Worm (Caenorhabditis elegans): ENCODE results near the gene fat-2.

The fat-2 gene

ce11 chrIV:13334287-13334686 is 10.6 kb downstream of the fat-2 start (continued):
- peak; percentile 48 for TF ChIP-seq hlh-30 (tag; optimal IDR thresholded peaks at IDR 0.05; ENCODE audit: insufficient read depth)
- TF ChIP-seq nhr-10 (tag; optimal IDR thresholded peaks at IDR 0.05), result no peak
- TF ChIP-seq nhr-76 (tag; optimal IDR thresholded peaks at IDR 0.05), result no peak
- TF ChIP-seq nhr-237 (tag; optimal IDR thresholded peaks at IDR 0.05), result no peak
- TF ChIP-seq zip-2 (tag; optimal IDR thresholded peaks at IDR 0.05), result no peak
- TF ChIP-seq lin-1 (GFP tag; IDR thresholded peaks at IDR 0.05), result no peak
- TF ChIP-seq nhr-41 (GFP tag; IDR thresholded peaks at IDR 0.05), result no peak
- TF ChIP-seq F49E8.2 (tag; optimal IDR thresholded peaks at IDR 0.05; ENCODE audit: borderline replicate concordance), result no peak
- no peak for TF ChIP-seq arid-1 (GFP tag; conservative IDR thresholded peaks at IDR 0.05)
- no peak for TF ChIP-seq nhr-102 (tag; optimal IDR thresholded peaks at IDR 0.05)
- TF ChIP-seq ZK337.2 (GFP tag; IDR thresholded peaks at IDR 0.05), result no peak
- no peak for TF ChIP-seq Y75B8A.6 (GFP tag; IDR thresholded peaks at IDR 0.05)
- TF ChIP-seq ztf-11 (tag; optimal IDR thresholded peaks at IDR 0.05), result no peak
- TF ChIP-seq T26A8.4 (GFP tag; IDR thresholded peaks at IDR 0.05), result peak; percentile 28
- no peak for TF ChIP-seq egl-43 (GFP tag; IDR thresholded peaks at IDR 0.05)
- no peak for TF ChIP-seq unc-39 (tag; optimal IDR thresholded peaks at IDR 0.05)
- no peak for TF ChIP-seq lin-15B (tag; optimal IDR thresholded peaks at IDR 0.05)
- no peak for TF ChIP-seq aha-1 (tag)
- no peak for TF ChIP-seq nhr-11 (tag; optimal IDR thresholded peaks at IDR 0.05)
- TF ChIP-seq nhr-48 (tag; optimal IDR thresholded peaks at IDR 0.05), result no peak
- TF ChIP-seq aly-2 (tag; optimal IDR thresholded peaks at IDR 0.05), result no peak
- TF ChIP-seq ceh-32 (tag; optimal IDR thresholded peaks at IDR 0.05; ENCODE audit: poor library complexity), result no peak
- peak; percentile 16 for TF ChIP-seq hlh-11 (tag; optimal IDR thresholded peaks at IDR 0.05)
- TF ChIP-seq nhr-28 (tag; optimal IDR thresholded peaks at IDR 0.05), result peak; percentile 77
- no peak for TF ChIP-seq ceh-28 (tag; optimal IDR thresholded peaks at IDR 0.05)
- TF ChIP-seq egl-27 (tag; optimal IDR thresholded peaks at IDR 0.05), result no peak
- TF ChIP-seq rbr-2 (tag; optimal IDR thresholded peaks at IDR 0.05), result no peak
- TF ChIP-seq ZK546.5 (tag; optimal IDR thresholded peaks at IDR 0.05), result no peak
- no peak for TF ChIP-seq zfp-2 (tag; optimal IDR thresholded peaks at IDR 0.05)
- TF ChIP-seq hmg-1.1 (GFP tag; IDR thresholded peaks at IDR 0.05), result no peak
- TF ChIP-seq Y105C5A.15 (GFP tag; IDR thresholded peaks at IDR 0.05), result no peak
- TF ChIP-seq mxl-2 (GFP tag; conservative IDR thresholded peaks at IDR 0.05), result no peak
- TF ChIP-seq lin-38 (GFP tag; IDR thresholded peaks at IDR 0.05), result no peak
- no peak for TF ChIP-seq daf-8 (GFP tag; IDR thresholded peaks at IDR 0.05)
- TF ChIP-seq F26F4.8 (GFP tag; conservative IDR thresholded peaks at IDR 0.05), result no peak
- no peak for TF ChIP-seq mxl-3 (GFP tag; optimal IDR thresholded peaks at IDR 0.05)
- no peak for TF ChIP-seq nhr-42 (GFP tag; IDR thresholded peaks at IDR 0.05)
- no peak for TF ChIP-seq Y48G9A.11 (GFP tag; IDR thresholded peaks at IDR 0.05)
- TF ChIP-seq sdz-12 (GFP tag; optimal IDR thresholded peaks at IDR 0.05), result no peak
- no peak for TF ChIP-seq duxl-1 (tag; optimal IDR thresholded peaks at IDR 0.05; ENCODE audit: poor library complexity)
- TF ChIP-seq lin-13 (GFP tag; optimal IDR thresholded peaks at IDR 0.05), result no peak
- 0 out of 2 replicates have a peak, but pooled peaks have one; percentile 29 for TF ChIP-seq php-3 (GFP tag; IDR thresholded peaks at IDR 0.05)
- TF ChIP-seq tra-1 (GFP tag; IDR thresholded peaks at IDR 0.05), result no peak
- TF ChIP-seq ces-1 (GFP tag; optimal IDR thresholded peaks at IDR 0.05), result no peak
- TF ChIP-seq ceh-20 (GFP tag; IDR thresholded peaks at IDR 0.05), result no peak
- no peak for TF ChIP-seq ama-1 (optimal IDR thresholded peaks at IDR 0.05)
- TF ChIP-seq fos-1 (tag; optimal IDR thresholded peaks at IDR 0.05), result no peak
- no peak for TF ChIP-seq nhr-25 (tag; optimal IDR thresholded peaks at IDR 0.05; ENCODE audit: borderline replicate concordance, insufficient read depth)
- TF ChIP-seq F37D6.2 (tag; optimal IDR thresholded peaks at IDR 0.05), result no peak
- TF ChIP-seq daf-16 (GFP tag; optimal IDR thresholded peaks at IDR 0.05), result no peak
- peak; percentile 11 for TF ChIP-seq daf-16 (tag; optimal IDR thresholded peaks at IDR 0.05)
- no peak for TF ChIP-seq snpc-1.2 (GFP tag; IDR thresholded peaks at IDR 0.05)
- no peak for TF ChIP-seq dmd-8 (GFP tag; IDR thresholded peaks at IDR 0.05)

All from whole organism, L4 larva.